Fruit fly (Drosophila melanogaster): ENCODE data around the gene Klp67A.
A peak's percentile ranks its signal among the peaks of the same experiment; 100 is the strongest.

The Klp67A gene

DNA sequence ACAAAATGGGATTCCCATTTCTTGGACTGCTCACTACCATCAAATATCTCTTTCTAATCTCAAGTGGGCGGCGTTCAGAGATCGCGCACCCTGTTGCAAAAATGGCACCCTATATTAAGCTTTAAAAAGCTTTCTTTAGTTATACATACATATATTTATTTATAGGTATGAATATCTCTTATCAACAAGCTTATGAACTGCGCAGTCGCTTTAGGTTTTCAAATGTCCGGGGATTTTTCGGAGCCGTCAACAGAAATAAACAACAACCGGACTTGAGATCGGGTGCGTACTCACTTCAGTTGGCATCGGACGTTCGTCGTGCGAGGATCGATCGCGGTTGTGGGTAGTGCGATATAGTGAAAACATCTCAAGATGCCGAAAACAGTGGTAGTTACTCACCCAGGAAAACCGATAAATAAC lies 17.5 kb downstream of the Klp67A start, which contains the start of gene PGRP-LF (continued):
- no peak for TF ChIP-seq CG3919 (GFP tag; optimal IDR thresholded peaks at IDR 0.05)
- TF ChIP-seq CG7368 (GFP tag; optimal IDR thresholded peaks at IDR 0.05), result no peak
- TF ChIP-seq CG4318 (GFP tag; optimal IDR thresholded peaks at IDR 0.05), result no peak
- no peak for TF ChIP-seq CG11762 (GFP tag; optimal IDR thresholded peaks at IDR 0.05; ENCODE audit: insufficient read depth)
- TF ChIP-seq ss (GFP tag; optimal IDR thresholded peaks at IDR 0.05), result no peak
- no peak for TF ChIP-seq Smox (GFP tag; optimal IDR thresholded peaks at IDR 0.05)
- no peak for TF ChIP-seq CG8319 (GFP tag; optimal IDR thresholded peaks at IDR 0.05)
- TF ChIP-seq Sox102F (GFP tag; optimal IDR thresholded peaks at IDR 0.05), result peak; percentile 21
- TF ChIP-seq Met (GFP tag; optimal IDR thresholded peaks at IDR 0.05), result peak; percentile 20
- peak; percentile 58 for TF ChIP-seq CG16779 (tag; optimal IDR thresholded peaks at IDR 0.05)
- TF ChIP-seq spab (GFP tag; optimal IDR thresholded peaks at IDR 0.05), result no peak
- TF ChIP-seq CG6854 (GFP tag; optimal IDR thresholded peaks at IDR 0.05), result no peak
- TF ChIP-seq fkh (GFP tag; optimal IDR thresholded peaks at IDR 0.05), result peak; percentile 80
- TF ChIP-seq CG11902 (GFP tag; optimal IDR thresholded peaks at IDR 0.05), result no peak

DNA sequence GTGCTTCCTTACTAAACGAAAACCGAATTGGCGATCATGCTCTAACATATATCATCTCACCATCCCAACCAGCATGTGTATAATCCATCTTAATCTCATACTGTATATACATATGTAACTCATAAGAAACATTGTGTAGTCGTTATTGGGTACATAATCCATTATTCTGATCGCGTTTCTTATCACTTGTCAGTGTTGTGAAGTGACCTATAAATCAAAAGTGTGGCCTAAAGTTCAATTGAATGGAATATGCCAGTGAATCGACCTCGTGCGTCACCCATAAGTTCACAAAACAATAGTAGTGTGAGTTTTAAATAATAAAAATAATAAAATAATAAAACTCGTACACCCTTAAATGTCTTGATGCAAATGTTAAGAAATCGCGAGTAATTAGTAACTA lies 21.7 kb downstream of the Klp67A start:
- TF ChIP-seq Met (GFP tag; optimal IDR thresholded peaks at IDR 0.05), result no peak
- peak; percentile 69 for TF ChIP-seq svp (GFP tag)

DNA sequence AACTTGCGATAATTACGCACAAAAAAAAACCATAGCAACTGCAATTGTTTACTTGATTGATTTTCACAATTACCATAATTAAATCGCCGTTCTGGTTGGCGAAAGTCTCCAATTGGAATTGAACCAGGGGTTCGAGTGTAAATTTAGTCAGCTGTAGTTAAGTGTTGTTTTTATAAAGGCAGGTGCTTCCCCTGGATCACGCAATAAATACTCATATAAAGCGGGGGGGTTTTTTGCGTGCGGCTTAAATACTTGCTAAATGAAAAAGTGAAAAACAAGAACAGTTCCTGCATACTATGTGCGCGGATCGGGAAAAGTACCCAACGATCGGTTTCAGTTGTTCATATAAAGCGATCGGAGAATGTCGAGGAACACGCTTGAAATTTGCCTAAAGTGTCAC lies 22.9 kb downstream of the Klp67A start:
- TF ChIP-seq CG4318 (GFP tag; optimal IDR thresholded peaks at IDR 0.05) (no peak), Sox15 (GFP tag; optimal IDR thresholded peaks at IDR 0.05) (no peak), CG6792 (GFP tag; optimal IDR thresholded peaks at IDR 0.05) (no peak), CG6808 (GFP tag; optimal IDR thresholded peaks at IDR 0.05) (no peak), Met (GFP tag; optimal IDR thresholded peaks at IDR 0.05) (no peak), Eip75B (GFP tag; optimal IDR thresholded peaks at IDR 0.05) (no peak), Hr38 (GFP tag; optimal IDR thresholded peaks at IDR 0.05) (no peak), Hr39 (GFP tag; optimal IDR thresholded peaks at IDR 0.05) (no peak), topi (GFP tag; optimal IDR thresholded peaks at IDR 0.05) (no peak), dsx (GFP tag; optimal IDR thresholded peaks at IDR 0.05; ENCODE audit: poor library complexity, severe bottlenecking) (no peak), salr (GFP tag; optimal IDR thresholded peaks at IDR 0.05) (no peak), lz (GFP tag; optimal IDR thresholded peaks at IDR 0.05) (no peak), CG10631 (GFP tag; optimal IDR thresholded peaks at IDR 0.05) (no peak), CG10669 (GFP tag; optimal IDR thresholded peaks at IDR 0.05) (no peak)

DNA sequence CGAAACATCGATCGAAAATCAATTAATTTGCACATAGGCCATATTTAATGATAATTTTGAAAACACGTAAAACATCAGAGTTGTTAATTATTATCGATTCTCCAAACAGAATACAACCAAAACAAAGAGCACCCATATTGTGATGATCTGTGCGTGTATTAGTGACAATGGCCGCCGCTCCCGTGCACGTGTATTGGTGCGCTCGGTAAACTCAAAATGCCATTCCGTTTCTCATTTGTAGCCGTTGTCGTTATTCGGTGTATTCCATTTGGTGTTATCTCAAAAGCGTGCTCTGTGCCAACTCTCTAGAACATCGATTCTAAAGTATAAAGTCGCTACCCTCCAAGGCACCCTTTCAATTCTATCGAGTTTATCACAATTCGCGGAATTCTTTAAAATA lies 26.0 kb downstream of the Klp67A start:
- TF ChIP-seq esn (GFP tag; optimal IDR thresholded peaks at IDR 0.05) (no peak), Eip75B (GFP tag; optimal IDR thresholded peaks at IDR 0.05) (no peak), fkh (GFP tag; optimal IDR thresholded peaks at IDR 0.05) (peak; percentile 34), Sox14 (GFP tag; optimal IDR thresholded peaks at IDR 0.05) (peak; percentile 22), Gug (GFP tag; IDR thresholded peaks at IDR 0.05) (no peak), CG34406 (GFP tag; optimal IDR thresholded peaks at IDR 0.05) (no peak), CG16779 (tag; optimal IDR thresholded peaks at IDR 0.05) (no peak), CG8319 (GFP tag; optimal IDR thresholded peaks at IDR 0.05) (no peak), net (GFP tag; optimal IDR thresholded peaks at IDR 0.05) (no peak), svp (GFP tag) (peak; percentile 21)

DNA sequence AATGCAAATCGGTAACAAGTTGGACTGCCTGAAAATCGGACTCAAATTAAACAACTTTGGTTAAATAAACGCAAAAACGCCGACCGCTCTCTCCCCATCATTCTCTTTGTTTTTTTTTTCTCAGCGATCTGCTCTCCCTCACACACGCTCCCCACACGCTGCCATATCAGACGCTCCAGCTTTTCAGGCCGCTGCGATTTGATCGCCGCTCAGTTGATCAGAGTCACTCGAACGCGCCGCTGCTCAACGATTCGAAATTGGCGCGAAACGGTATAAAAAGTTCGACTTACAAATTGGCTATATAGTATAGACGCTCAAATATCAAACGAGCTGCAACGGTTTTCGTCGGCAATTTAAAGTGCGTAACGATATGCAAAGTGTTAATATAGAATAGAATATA lies 26.6 kb downstream of the Klp67A start:
- TF ChIP-seq svp (GFP tag) (peak; percentile 78), Ets21C (GFP tag; optimal IDR thresholded peaks at IDR 0.05) (no peak), CG6163 (GFP tag; IDR thresholded peaks at IDR 0.05) (peak; percentile 61; the same call in 2 of the 3 replicates), CG9139 (GFP tag; optimal IDR thresholded peaks at IDR 0.05) (peak; percentile 9), CG6854 (GFP tag; optimal IDR thresholded peaks at IDR 0.05) (peak; percentile 51), CG3032 (tag; optimal IDR thresholded peaks at IDR 0.05) (no peak), Eip78C (GFP tag) (peak; percentile 60), achi (GFP tag; optimal IDR thresholded peaks at IDR 0.05) (peak; percentile 0), Sox102F (GFP tag; optimal IDR thresholded peaks at IDR 0.05) (peak; percentile 28), Eip75B (GFP tag; optimal IDR thresholded peaks at IDR 0.05) (no peak), Hr39 (GFP tag; optimal IDR thresholded peaks at IDR 0.05) (no peak), eg (GFP tag; IDR thresholded peaks at IDR 0.05) (peak; percentile 37; the same call in 1 of the 3 replicates), CG6276 (GFP tag; optimal IDR thresholded peaks at IDR 0.05) (peak; percentile 6)
